Fruit fly (Drosophila melanogaster) whole organism, wandering third instar larva: ENCODE results near the gene CG15263.

Experiments
- Abd-B ChIP-seq: fragments of >200 bp; optimal IDR thresholded peaks from 2 replicates; lab custom pipeline; 2017; ENCODE audit warnings: missing biosample characterization, missing genetic modification characterization
- CG32264 ChIP-seq: fragments of 200-800 bp; sonication (Bioruptor generic); optimal IDR thresholded peaks from 2 replicates; lab custom pipeline; 2016; ENCODE audit warnings: missing biosample characterization, missing genetic modification characterization
- CG9705 ChIP-seq: fragments of 200-800 bp; sonication (Bioruptor generic); optimal IDR thresholded peaks from 2 replicates; lab custom pipeline; 2018; ENCODE audit warnings: missing biosample characterization, mild to moderate bottlenecking, missing genetic modification characterization
- CrebA ChIP-seq: fragments of 200-800 bp; sonication (Bioruptor generic); optimal IDR thresholded peaks from 2 replicates; lab custom pipeline; 2016; ENCODE audit warnings: missing biosample characterization, mild to moderate bottlenecking, missing genetic modification characterization, borderline replicate concordance
- Dfd ChIP-seq: fragments of >200 bp; optimal IDR thresholded peaks from 2 replicates; lab custom pipeline; 2017; ENCODE audit warnings: missing biosample characterization, missing genetic modification characterization
- Dif ChIP-seq: fragments of 200-275, 200-300 bp; sonication (Bioruptor generic); optimal IDR thresholded peaks from 2 replicates; lab custom pipeline; 2018; ENCODE audit warnings: missing biosample characterization, missing genetic modification characterization; ENCODE audit not compliant: partially characterized antibody
- GATAd ChIP-seq: sonication (Bioruptor generic); optimal IDR thresholded peaks from 2 replicates; lab custom pipeline; 2016; ENCODE audit warnings: missing biosample characterization, missing genetic modification characterization
- Hnf4 ChIP-seq: fragments of 200-800 bp; sonication (Bioruptor generic); optimal IDR thresholded peaks from 2 replicates; lab custom pipeline; 2016; ENCODE audit warnings: missing biosample characterization, mild to moderate bottlenecking, missing genetic modification characterization
- Hr78 ChIP-seq: fragments of >200 bp; optimal IDR thresholded peaks from 2 replicates; lab custom pipeline; 2017; ENCODE audit warnings: missing biosample characterization, missing genetic modification characterization
- Hr83 ChIP-seq: fragments of 200-300 bp; sonication (Bioruptor generic); optimal IDR thresholded peaks from 2 replicates; lab custom pipeline; 2016; ENCODE audit warnings: missing biosample characterization, mild to moderate bottlenecking, missing genetic modification characterization, moderate library complexity; ENCODE audit not compliant: poor library complexity, severe bottlenecking
- Jra ChIP-seq: sonication (Bioruptor generic); optimal IDR thresholded peaks from 2 replicates; lab custom pipeline; 2016; ENCODE audit warnings: missing biosample characterization, missing genetic modification characterization
- Mio ChIP-seq: sonication (Bioruptor generic); optimal IDR thresholded peaks from 2 replicates; lab custom pipeline; 2016; ENCODE audit warnings: missing biosample characterization, missing genetic modification characterization
- Myc ChIP-seq: fragments of >200 bp; optimal IDR thresholded peaks from 2 replicates; lab custom pipeline; 2017
- N ChIP-seq: fragments of >200 bp; optimal IDR thresholded peaks from 2 replicates; lab custom pipeline; 2018; ENCODE audit warnings: missing biosample characterization, missing external identifiers, missing genetic modification characterization
- OdsH ChIP-seq: fragments of 200-800 bp; sonication (Bioruptor generic); optimal IDR thresholded peaks from 2 replicates; lab custom pipeline; 2016; ENCODE audit warnings: missing biosample characterization, mild to moderate bottlenecking, missing genetic modification characterization
- Rel ChIP-seq, 2 experiments: fragments of 200-800 bp; sonication (Bioruptor generic) in 1 of 2; optimal IDR thresholded peaks; 2 replicates in 1 of 2; 3 replicates in 1 of 2; lab custom pipeline; 2016 to 2019; ENCODE audit warnings: mild to moderate bottlenecking in 2 of 2, missing biosample characterization in 2 of 2, missing genetic modification characterization in 2 of 2, moderate library complexity in 1 of 2
- Vsx2 ChIP-seq: fragments of 200-300, 225-300 bp; sonication (Bioruptor generic); optimal IDR thresholded peaks from 2 replicates; lab custom pipeline; 2018; ENCODE audit warnings: missing biosample characterization, missing genetic modification characterization; ENCODE audit not compliant: partially characterized antibody
- br ChIP-seq: fragments of 200-800 bp; sonication (Bioruptor generic); optimal IDR thresholded peaks from 2 replicates; lab custom pipeline; 2016; ENCODE audit warnings: missing biosample characterization, missing genetic modification characterization
- brk ChIP-seq: fragments of 200-800 bp; sonication (Bioruptor generic); optimal IDR thresholded peaks from 2 replicates; lab custom pipeline; 2016; ENCODE audit warnings: missing biosample characterization, mild to moderate bottlenecking, missing genetic modification characterization
- dl ChIP-seq, 2 experiments: fragments of 175-275, 200-275 bp in 1 of 2; fragments of 200-275 bp in 1 of 2; sonication (Bioruptor generic); optimal IDR thresholded peaks; lab custom pipeline; 2018; ENCODE audit warnings: mild to moderate bottlenecking in 2 of 2, missing biosample characterization in 2 of 2, missing genetic modification characterization in 2 of 2, moderate library complexity in 2 of 2; ENCODE audit not compliant: partially characterized antibody in 2 of 2, insufficient read depth in 1 of 2
- ey ChIP-seq: fragments of 200-800 bp; sonication (Bioruptor generic); optimal IDR thresholded peaks from 2 replicates; lab custom pipeline; 2016; ENCODE audit warnings: missing biosample characterization, missing genetic modification characterization
- foxo ChIP-seq, 2 experiments: fragments of 200-800 bp; sonication (Bioruptor generic); optimal IDR thresholded peaks; 2 replicates in 1 of 2; 3 replicates in 1 of 2; lab custom pipeline; 2016 to 2017; ENCODE audit warnings: missing biosample characterization in 2 of 2, missing genetic modification characterization in 2 of 2
- h ChIP-seq: fragments of 200-800 bp; sonication (Bioruptor generic); optimal IDR thresholded peaks from 3 replicates; lab custom pipeline; 2016; ENCODE audit warnings: missing biosample characterization, mild to moderate bottlenecking, missing genetic modification characterization
- jim ChIP-seq: fragments of 175-275, 200-325 bp; sonication (Bioruptor generic); optimal IDR thresholded peaks from 2 replicates; lab custom pipeline; 2016; ENCODE audit warnings: missing biosample characterization, mild to moderate bottlenecking, missing genetic modification characterization
- lola ChIP-seq: fragments of >200 bp; optimal IDR thresholded peaks from 2 replicates; lab custom pipeline; 2017; ENCODE audit warnings: missing biosample characterization, missing genetic modification characterization
- pan ChIP-seq: fragments of >200 bp; optimal IDR thresholded peaks from 2 replicates; lab custom pipeline; 2017
- sage ChIP-seq: fragments of 200-800 bp; sonication (Bioruptor generic); optimal IDR thresholded peaks from 2 replicates; lab custom pipeline; 2016; ENCODE audit warnings: missing biosample characterization, mild to moderate bottlenecking, missing genetic modification characterization
- sv ChIP-seq: fragments of 200-800 bp; sonication (Bioruptor generic); optimal IDR thresholded peaks from 3 replicates; lab custom pipeline; 2016; ENCODE audit warnings: missing biosample characterization, missing genetic modification characterization
- tai ChIP-seq: sonication (Bioruptor generic); optimal IDR thresholded peaks from 2 replicates; lab custom pipeline; 2016; ENCODE audit warnings: missing biosample characterization, missing genetic modification characterization
- woc ChIP-seq: sonication (Bioruptor generic); optimal IDR thresholded peaks from 2 replicates; lab custom pipeline; 2016; ENCODE audit warnings: missing biosample characterization, mild to moderate bottlenecking, missing genetic modification characterization

CG15263 gene

dm6 chr2L:15330641-15331040 is 45.8 kb downstream of the CG15263 start:
- TF ChIP-seq GATAd (GFP tag; lab: Kevin White, UChicago): no peak
- no peak for TF ChIP-seq jim (GFP tag; lab: Kevin White, UChicago)
- TF ChIP-seq N (GFP tag; lab: Kevin White, UChicago): no peak

dm6 chr2L:15331353-15331752 is 46.6 kb downstream of the CG15263 start:
- no peak for TF ChIP-seq Dif
- TF ChIP-seq Jra: no peak
- TF ChIP-seq OdsH (GFP tag; lab: Kevin White, UChicago): no peak
- no peak for TF ChIP-seq CrebA (GFP tag; lab: Kevin White, UChicago)
- no peak for TF ChIP-seq Vsx2 (GFP tag; lab: Kevin White, UChicago)
- TF ChIP-seq sv (GFP tag; lab: Kevin White, UChicago): no peak
- no peak for TF ChIP-seq Hr78 (GFP tag; lab: Kevin White, UChicago)
- TF ChIP-seq Hr83 (GFP tag; lab: Kevin White, UChicago): no peak

- TF ChIP-seq ey (GFP tag; lab: Kevin White, UChicago) (no peak), Dif (no peak), CG32264 (GFP tag; lab: Kevin White, UChicago) (no peak), pan (no peak), CrebA (GFP tag; lab: Kevin White, UChicago) (no peak), Rel (GFP tag; optimal IDR thresholded peaks at IDR 0.05; lab: Kevin White, UChicago) (no peak), Rel (tag; optimal IDR thresholded peaks at IDR 0.05; lab: Kevin White, UChicago) (no peak), Vsx2 (GFP tag; lab: Kevin White, UChicago) (no peak), Hnf4 (GFP tag; lab: Kevin White, UChicago) (no peak)
Measured at dm6 chr2L:15332561-15332960, 47.8 kb downstream of the CG15263 start.

dm6 chr2L:15333602-15334080 is 48.8 kb downstream of the CG15263 start, which contains the start of gene esg:
Gene esg (plus strand): TSS chr2L:15333866.
- TF ChIP-seq CrebA (GFP tag; lab: Kevin White, UChicago) (no peak), Hnf4 (GFP tag; lab: Kevin White, UChicago) (no peak), woc (GFP tag; lab: Kevin White, UChicago) (no peak), tai (GFP tag; lab: Kevin White, UChicago) (no peak), Abd-B (no peak), brk (GFP tag; lab: Kevin White, UChicago) (no peak), lola (GFP tag; lab: Kevin White, UChicago) (no peak), Dif (peak; percentile 42), Rel (GFP tag; optimal IDR thresholded peaks at IDR 0.05; lab: Kevin White, UChicago) (no peak), Rel (tag; optimal IDR thresholded peaks at IDR 0.05; lab: Kevin White, UChicago) (no peak), Dfd (no peak), Myc (lab: Kevin White, UChicago) (no peak), N (GFP tag; lab: Kevin White, UChicago) (no peak), Mio (GFP tag; lab: Kevin White, UChicago) (no peak), CG32264 (GFP tag; lab: Kevin White, UChicago) (no peak), br (GFP tag; lab: Kevin White, UChicago) (no peak), h (GFP tag; lab: Kevin White, UChicago) (no peak), sage (GFP tag; lab: Kevin White, UChicago) (no peak), foxo (GFP tag; optimal IDR thresholded peaks at IDR 0.05; lab: Kevin White, UChicago) (peak in 1 of 2 experiments; percentile 11), GATAd (GFP tag; lab: Kevin White, UChicago) (no peak), Jra (no peak), sv (GFP tag; lab: Kevin White, UChicago) (no peak), dl (GFP tag; optimal IDR thresholded peaks at IDR 0.05; lab: Kevin White, UChicago; ENCODE audit: insufficient read depth in 1 of 2, partially characterized antibody in 2 of 2) (no peak), CG9705 (GFP tag; lab: Kevin White, UChicago) (no peak), Hr83 (GFP tag; lab: Kevin White, UChicago) (no peak), jim (GFP tag; lab: Kevin White, UChicago) (no peak), Vsx2 (GFP tag; lab: Kevin White, UChicago) (peak; percentile 58)
